Worm (Caenorhabditis elegans) whole organism, L1 larva: Measurements from ENCODE around the gene fbxb-6.

ENCODE experiments used
- F16B12.6 ChIP-seq: fragments of 150-350 bp; optimal IDR thresholded peaks from 2 replicates; lab custom pipeline; 2014; ENCODE audit warnings: missing biosample characterization, missing genetic modification characterization
- aha-1 ChIP-seq: fragments of 150-350 bp; optimal IDR thresholded peaks from 2 replicates; lab custom pipeline; 2014; ENCODE audit warnings: missing biosample characterization, missing genetic modification characterization
- ceh-8 ChIP-seq: fragments of 200-800 bp; sonication (Bioruptor generic); optimal IDR thresholded peaks from 2 replicates; lab custom pipeline; 2018; ENCODE audit warnings: mild to moderate bottlenecking, missing genetic modification characterization, moderate library complexity, missing compliant biosample characterization
- ceh-82 ChIP-seq, 3 experiments: fragments of 150-350 bp in 1 of 3; sonication (generic microtip) in 2 of 3; optimal IDR thresholded peaks; 2 replicates each; lab custom pipeline; 2014 to 2017; ENCODE audit warnings: missing biosample characterization in 3 of 3, missing genetic modification characterization in 3 of 3
- ces-1 ChIP-seq: fragments of 150-350 bp; optimal IDR thresholded peaks from 2 replicates; lab custom pipeline; 2014; ENCODE audit warnings: missing biosample characterization, missing genetic modification reagents, missing genetic modification characterization
- elt-2 ChIP-seq: sonication (generic microtip); optimal IDR thresholded peaks from 2 replicates; lab custom pipeline; 2016; ENCODE audit warnings: missing genetic modification characterization, mild to moderate bottlenecking, inconsistent platforms, missing compliant biosample characterization, missing genetic modification reagents
- lin-15B ChIP-seq: fragments of 150-350 bp; sonication (generic microtip); optimal IDR thresholded peaks from 3 replicates; lab custom pipeline; 2014; ENCODE audit warnings: missing biosample characterization, missing genetic modification characterization
- mdl-1 ChIP-seq, 2 experiments: fragments of 150-350 bp; optimal IDR thresholded peaks; 2 replicates each; lab custom pipeline; 2014 to 2017; ENCODE audit warnings: missing biosample characterization in 2 of 2, missing genetic modification characterization in 2 of 2, inconsistent platforms in 1 of 2
- mep-1 ChIP-seq: fragments of 150-350 bp; optimal IDR thresholded peaks from 2 replicates; lab custom pipeline; 2014; ENCODE audit warnings: missing biosample characterization, missing genetic modification characterization
- nhr-28 ChIP-seq: fragments of 150-350 bp; optimal IDR thresholded peaks from 2 replicates; lab custom pipeline; 2014; ENCODE audit warnings: missing biosample characterization, missing genetic modification characterization
- skn-1 ChIP-seq: fragments of 150-350 bp; optimal IDR thresholded peaks from 2 replicates; lab custom pipeline; 2014; ENCODE audit warnings: missing biosample characterization, missing genetic modification characterization
- unc-130 ChIP-seq: fragments of 150-350 bp; optimal IDR thresholded peaks from 2 replicates; lab custom pipeline; 2017; ENCODE audit warnings: missing biosample characterization, missing genetic modification characterization, inconsistent platforms
- unc-30 ChIP-seq: sonication (generic microtip); optimal IDR thresholded peaks from 2 replicates; lab custom pipeline; 2017; ENCODE audit warnings: missing biosample characterization, missing genetic modification characterization
- unc-86 ChIP-seq: sonication (generic microtip); optimal IDR thresholded peaks from 2 replicates; lab custom pipeline; 2016; ENCODE audit warnings: missing genetic modification characterization, missing compliant biosample characterization

DNA sequence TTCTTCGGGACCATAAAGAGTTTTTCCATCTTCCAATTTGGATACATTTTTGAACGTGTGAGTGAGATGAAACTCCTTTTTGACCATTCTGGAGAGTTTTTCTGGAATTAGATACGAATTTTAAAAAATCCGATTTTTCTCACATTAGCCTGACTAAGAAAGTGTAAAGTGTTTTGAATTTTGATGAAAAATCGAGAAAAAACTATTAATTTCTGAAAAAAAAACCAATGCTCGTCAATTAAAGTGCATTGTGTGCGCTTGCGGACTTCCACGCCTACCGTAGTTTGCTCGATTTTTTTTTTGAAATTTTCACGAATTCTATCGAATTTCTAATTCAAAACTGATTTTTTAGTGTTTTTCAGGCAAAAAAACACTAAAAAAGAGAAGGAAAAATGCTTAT is 35.9 kb upstream of the fbxb-6 start, which contains the start of gene bath-1:
- TF ChIP-seq nhr-28 (tag; lab: Kevin White, UChicago) (no peak), ces-1 (GFP tag; lab: Kevin White, UChicago) (no peak), mep-1 (no peak), ceh-8 (GFP tag; lab: Kevin White, UChicago) (no peak), unc-30 (tag; lab: Kevin White, UChicago) (no peak), unc-86 (no peak), aha-1 (no peak), F16B12.6 (no peak), skn-1 (tag; lab: Kevin White, UChicago) (no peak), elt-2 (tag; lab: Kevin White, UChicago) (no peak), ceh-82 (tag; optimal IDR thresholded peaks at IDR 0.05; lab: Kevin White, UChicago) (no peak), mdl-1 (tag; optimal IDR thresholded peaks at IDR 0.05; lab: Kevin White, UChicago) (no peak), lin-15B (tag; lab: Kevin White, UChicago) (no peak), unc-130 (no peak)
